Fruit fly (Drosophila melanogaster): Measurements from ENCODE around the gene Cad99C.

DNA sequence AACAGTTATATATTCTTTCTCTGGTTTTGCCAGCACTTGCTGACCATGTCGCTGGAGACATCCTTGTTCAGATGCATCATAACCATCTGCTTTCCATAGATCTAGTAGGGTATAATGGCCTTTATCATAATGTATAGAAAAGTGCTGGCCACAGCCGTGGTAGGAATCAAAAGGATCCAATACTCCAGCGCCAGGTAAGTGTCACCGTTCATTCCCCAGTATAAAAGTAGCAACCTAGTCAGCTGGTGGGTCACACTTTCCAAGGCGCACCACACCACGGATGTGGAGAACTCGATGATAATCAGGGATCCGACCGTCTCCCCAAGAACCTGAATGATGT, 5.8 kb upstream of the Cad99C start, which contains the start of gene Prtl99C:
- TF ChIP-seq CTCF (optimal IDR thresholded peaks at IDR 0.05) (no peak), CG8478 (optimal IDR thresholded peaks at IDR 0.05) (no peak)
